Fruit fly (Drosophila melanogaster) whole organism, embryonic: ENCODE measurements around the gene spn-B.
A peak's percentile ranks its signal among the peaks of the same experiment; 100 is the strongest.

ENCODE experiments used
- Aef1 ChIP-seq: fragments of 200-800 bp; sonication (Bioruptor generic); IDR thresholded peaks from 3 replicates; pipeline ENCODE4 v1.3.6; 2022; ENCODE audit warnings: missing biosample characterization, missing genetic modification characterization
- CG10209 ChIP-seq: fragments of 200-800 bp; sonication (Bioruptor generic); optimal IDR thresholded peaks from 3 replicates; lab custom pipeline; 2017; ENCODE audit warnings: missing biosample characterization, mild to moderate bottlenecking, missing genetic modification characterization, missing genetic modification reagents
- CG10267 ChIP-seq: fragments of 200-800 bp; sonication (Bioruptor generic); optimal IDR thresholded peaks from 2 replicates; lab custom pipeline; 2018; ENCODE audit warnings: missing biosample characterization, mild to moderate bottlenecking, missing genetic modification characterization, moderate library complexity
- CG12155 ChIP-seq: fragments of 200-800 bp; sonication (Bioruptor generic); optimal IDR thresholded peaks from 3 replicates; lab custom pipeline; 2016; ENCODE audit warnings: missing biosample characterization, missing genetic modification characterization
- CG12391 ChIP-seq: fragments of 200-800 bp; sonication (Bioruptor generic); optimal IDR thresholded peaks from 3 replicates; lab custom pipeline; 2018; ENCODE audit warnings: missing biosample characterization, mild to moderate bottlenecking, missing genetic modification characterization, moderate library complexity
- CG12942 ChIP-seq: fragments of 200-800 bp; sonication (Bioruptor generic); optimal IDR thresholded peaks from 3 replicates; lab custom pipeline; 2016; ENCODE audit warnings: missing biosample characterization, missing genetic modification characterization
- CG13287 ChIP-seq: fragments of 200-800 bp; sonication (Bioruptor generic); IDR thresholded peaks from 2 replicates; pipeline ENCODE4 v1.3.6; 2022; ENCODE audit warnings: missing biosample characterization, missing genetic modification characterization; ENCODE audit not compliant: partially characterized antibody
- CG14710 ChIP-seq: fragments of 200-800 bp; sonication (Bioruptor generic); optimal IDR thresholded peaks from 3 replicates; lab custom pipeline; 2019; ENCODE audit warnings: missing biosample characterization, mild to moderate bottlenecking, missing genetic modification characterization, moderate library complexity
- CG15011 ChIP-seq: fragments of 200-800 bp; sonication (Bioruptor generic); optimal IDR thresholded peaks from 3 replicates; lab custom pipeline; 2018; ENCODE audit warnings: missing biosample characterization, mild to moderate bottlenecking, missing genetic modification characterization
- CG1647 ChIP-seq: fragments of 200-800 bp; sonication (Bioruptor generic); optimal IDR thresholded peaks from 3 replicates; lab custom pipeline; 2016; ENCODE audit warnings: missing biosample characterization, missing genetic modification characterization
- CG17328 ChIP-seq: fragments of 200-800 bp; sonication (Bioruptor generic); IDR thresholded peaks from 2 replicates; pipeline ENCODE4 v1.3.6; 2022; ENCODE audit warnings: missing biosample characterization, missing genetic modification characterization
- CG17568 ChIP-seq: fragments of 200-800 bp; sonication (Bioruptor generic); optimal IDR thresholded peaks from 2 replicates; lab custom pipeline; 2018; ENCODE audit warnings: missing biosample characterization, mild to moderate bottlenecking, missing genetic modification characterization, moderate library complexity
- CG3407 ChIP-seq: fragments of 200-800 bp; sonication (Bioruptor generic); optimal IDR thresholded peaks from 2 replicates; lab custom pipeline; 2018; ENCODE audit warnings: missing biosample characterization, mild to moderate bottlenecking, missing genetic modification characterization
- CG3995 ChIP-seq: fragments of 200-800 bp; sonication (Bioruptor generic); optimal IDR thresholded peaks from 3 replicates; lab custom pipeline; 2016; ENCODE audit warnings: missing biosample characterization, missing genetic modification characterization
- CG42726 ChIP-seq: fragments of 200-800 bp; sonication (Bioruptor generic); IDR thresholded peaks from 2 replicates; pipeline ENCODE4 v1.3.6; 2022; ENCODE audit warnings: missing biosample characterization, missing genetic modification characterization; ENCODE audit not compliant: partially characterized antibody
- CG4854 ChIP-seq: fragments of 200-800 bp; sonication (Bioruptor generic); optimal IDR thresholded peaks from 2 replicates; lab custom pipeline; 2016; ENCODE audit warnings: missing biosample characterization, missing genetic modification characterization, inconsistent platforms
- CG6765 ChIP-seq: fragments of 200-800 bp; sonication (Bioruptor generic); optimal IDR thresholded peaks from 3 replicates; lab custom pipeline; 2017; ENCODE audit warnings: missing biosample characterization, mild to moderate bottlenecking, missing genetic modification characterization
- CG7372 ChIP-seq: fragments of 200-800 bp; sonication (Bioruptor generic); IDR thresholded peaks from 2 replicates; pipeline ENCODE4 v1.3.6; 2022; ENCODE audit warnings: missing biosample characterization, missing genetic modification characterization
- CG7556 ChIP-seq: fragments of 200-800 bp; sonication (Bioruptor generic); optimal IDR thresholded peaks from 2 replicates; lab custom pipeline; 2017; ENCODE audit warnings: missing biosample characterization, mild to moderate bottlenecking, missing genetic modification characterization
- CG9817 ChIP-seq: fragments of 200-800 bp; sonication (Bioruptor generic); optimal IDR thresholded peaks from 2 replicates; lab custom pipeline; 2018; ENCODE audit warnings: missing biosample characterization, mild to moderate bottlenecking, missing genetic modification characterization, moderate library complexity
- CHES-1-like ChIP-seq: fragments of 200-800 bp; sonication (Bioruptor generic); optimal IDR thresholded peaks from 2 replicates; lab custom pipeline; 2016; ENCODE audit warnings: missing biosample characterization, missing genetic modification characterization
- Eip74EF ChIP-seq, 2 experiments: fragments of 200-800 bp in 1 of 2; fragments of >200 bp in 1 of 2; sonication (Bioruptor generic) in 1 of 2; optimal IDR thresholded peaks; 2 replicates each; lab custom pipeline; 2017 to 2019; ENCODE audit warnings: missing biosample characterization in 2 of 2, missing genetic modification characterization in 2 of 2, mild to moderate bottlenecking in 1 of 2, moderate library complexity in 1 of 2
- Fer1 ChIP-seq: fragments of 200-800 bp; sonication (Bioruptor generic); optimal IDR thresholded peaks from 2 replicates; lab custom pipeline; 2017; ENCODE audit warnings: missing biosample characterization, mild to moderate bottlenecking, missing genetic modification characterization
- Hr3 ChIP-seq: fragments of 200-800 bp; sonication (Bioruptor generic); optimal IDR thresholded peaks from 3 replicates; lab custom pipeline; 2016; ENCODE audit warnings: missing biosample characterization, missing genetic modification characterization
- MBD-R2 ChIP-seq: fragments of 200-800 bp; sonication (Bioruptor generic); IDR thresholded peaks from 2 replicates; pipeline ENCODE4 v1.3.6; 2022; ENCODE audit warnings: missing biosample characterization, missing genetic modification characterization
- Myb ChIP-seq: fragments of 200-800 bp; sonication (Bioruptor generic); optimal IDR thresholded peaks from 2 replicates; lab custom pipeline; 2016; ENCODE audit warnings: missing biosample characterization, missing genetic modification characterization
- Nf-YC ChIP-seq: fragments of 200-800 bp; optimal IDR thresholded peaks from 3 replicates; lab custom pipeline; 2019; ENCODE audit warnings: missing biosample characterization, mild to moderate bottlenecking, missing genetic modification characterization, moderate library complexity
- Rx ChIP-seq: fragments of 200-800 bp; sonication (Bioruptor generic); IDR thresholded peaks from 2 replicates; pipeline ENCODE4 v1.3.6; 2022; ENCODE audit warnings: missing biosample characterization, missing genetic modification characterization
- Scr ChIP-seq: fragments of 200-800 bp; sonication (Bioruptor generic); IDR thresholded peaks from 2 replicates; pipeline ENCODE4 v1.3.6; 2022; ENCODE audit warnings: missing biosample characterization, missing genetic modification characterization; ENCODE audit not compliant: partially characterized antibody
- Ssrp ChIP-seq: fragments of 200-800 bp; sonication (Bioruptor generic); optimal IDR thresholded peaks from 2 replicates; lab custom pipeline; 2018; ENCODE audit warnings: missing biosample characterization, mild to moderate bottlenecking, missing genetic modification characterization, moderate library complexity
- Xrp1 ChIP-seq: fragments of 200-800 bp; sonication (Bioruptor generic); IDR thresholded peaks from 2 replicates; pipeline ENCODE4 v1.3.6; 2022; ENCODE audit warnings: missing biosample characterization, missing genetic modification characterization
- dmrt11E ChIP-seq: fragments of 200-800 bp; sonication (Bioruptor generic); optimal IDR thresholded peaks from 3 replicates; lab custom pipeline; 2018; ENCODE audit warnings: missing biosample characterization, mild to moderate bottlenecking, missing genetic modification characterization, moderate library complexity
- dpn ChIP-seq, 2 experiments: fragments of 200-800 bp; sonication (Bioruptor generic); optimal IDR thresholded peaks; 3 replicates each; lab custom pipeline; 2016; ENCODE audit warnings: missing biosample characterization in 2 of 2, missing genetic modification characterization in 2 of 2
- eve ChIP-seq, 2 experiments: fragments of >200 bp; optimal IDR thresholded peaks; 2 replicates each; lab custom pipeline; 2017; ENCODE audit warnings: missing biosample characterization in 2 of 2, missing genetic modification characterization in 2 of 2
- fd96Cb ChIP-seq: fragments of 200-800 bp; sonication (Bioruptor generic); optimal IDR thresholded peaks from 2 replicates; lab custom pipeline; 2018; ENCODE audit warnings: missing biosample characterization, mild to moderate bottlenecking, missing genetic modification characterization, moderate library complexity
- grau ChIP-seq: fragments of 200-800 bp; optimal IDR thresholded peaks from 3 replicates; lab custom pipeline; 2019; ENCODE audit warnings: missing biosample characterization, mild to moderate bottlenecking, missing genetic modification characterization, moderate library complexity
- gro ChIP-seq: fragments of 200-800 bp; sonication (Bioruptor generic); optimal IDR thresholded peaks from 2 replicates; lab custom pipeline; 2016; ENCODE audit warnings: missing biosample characterization, missing genetic modification characterization
- ham ChIP-seq: fragments of 200-800 bp; sonication (Bioruptor generic); IDR thresholded peaks from 2 replicates; pipeline ENCODE4 v1.3.6; 2022; ENCODE audit warnings: missing biosample characterization, missing genetic modification characterization
- nmo ChIP-seq: fragments of 200-800 bp; sonication (Bioruptor generic); optimal IDR thresholded peaks from 2 replicates; lab custom pipeline; 2018; ENCODE audit warnings: missing biosample characterization, mild to moderate bottlenecking, missing genetic modification characterization, moderate library complexity
- oc ChIP-seq: fragments of 200-800 bp; sonication (Bioruptor generic); optimal IDR thresholded peaks from 2 replicates; lab custom pipeline; 2018; ENCODE audit warnings: missing biosample characterization, mild to moderate bottlenecking, missing genetic modification characterization, moderate library complexity
- pfk ChIP-seq: fragments of 200-800 bp; sonication (Bioruptor generic); optimal IDR thresholded peaks from 2 replicates; lab custom pipeline; 2018; ENCODE audit warnings: missing biosample characterization, mild to moderate bottlenecking, missing genetic modification characterization, moderate library complexity
- phol ChIP-seq: fragments of 200-800 bp; sonication (Bioruptor generic); optimal IDR thresholded peaks from 3 replicates; lab custom pipeline; 2018; ENCODE audit warnings: missing biosample characterization, mild to moderate bottlenecking, missing genetic modification characterization, moderate library complexity
- psq ChIP-seq: fragments of 200-800 bp; sonication (Bioruptor generic); optimal IDR thresholded peaks from 2 replicates; lab custom pipeline; 2017; ENCODE audit warnings: missing biosample characterization, missing genetic modification characterization
- ssp ChIP-seq: fragments of 200-800 bp; sonication (Bioruptor generic); IDR thresholded peaks from 2 replicates; pipeline ENCODE4 v1.3.6; 2022; ENCODE audit warnings: missing biosample characterization, missing genetic modification characterization
- tgo ChIP-seq: fragments of 200-800 bp; sonication (Bioruptor generic); IDR thresholded peaks from 3 replicates; pipeline ENCODE4 v1.3.6; 2022; ENCODE audit warnings: missing biosample characterization, missing genetic modification characterization
- toy ChIP-seq: fragments of 200-800 bp; sonication (Bioruptor generic); IDR thresholded peaks from 2 replicates; pipeline ENCODE4 v1.3.6; 2022; ENCODE audit warnings: missing biosample characterization, missing genetic modification characterization
- trem ChIP-seq: fragments of 200-800 bp; optimal IDR thresholded peaks from 3 replicates; lab custom pipeline; 2019; ENCODE audit warnings: missing biosample characterization, mild to moderate bottlenecking, missing genetic modification characterization, moderate library complexity
- unpg ChIP-seq: fragments of 200-800 bp; sonication (Bioruptor generic); optimal IDR thresholded peaks from 3 replicates; lab custom pipeline; 2018; ENCODE audit warnings: missing biosample characterization, mild to moderate bottlenecking, missing genetic modification characterization, moderate library complexity
- usp ChIP-seq: fragments of >200 bp; optimal IDR thresholded peaks from 2 replicates; lab custom pipeline; 2017; ENCODE audit warnings: missing biosample characterization, missing genetic modification characterization
- vvl ChIP-seq: fragments of 200-800 bp; sonication (Bioruptor generic); IDR thresholded peaks from 2 replicates; pipeline ENCODE4 v1.3.6; 2022; ENCODE audit warnings: missing biosample characterization, missing genetic modification characterization
- wdn ChIP-seq: fragments of 200-800 bp; sonication (Bioruptor generic); IDR thresholded peaks from 2 replicates; pipeline ENCODE4 v1.3.6; 2022; ENCODE audit warnings: missing biosample characterization, missing genetic modification characterization

The spn-B gene

DNA sequence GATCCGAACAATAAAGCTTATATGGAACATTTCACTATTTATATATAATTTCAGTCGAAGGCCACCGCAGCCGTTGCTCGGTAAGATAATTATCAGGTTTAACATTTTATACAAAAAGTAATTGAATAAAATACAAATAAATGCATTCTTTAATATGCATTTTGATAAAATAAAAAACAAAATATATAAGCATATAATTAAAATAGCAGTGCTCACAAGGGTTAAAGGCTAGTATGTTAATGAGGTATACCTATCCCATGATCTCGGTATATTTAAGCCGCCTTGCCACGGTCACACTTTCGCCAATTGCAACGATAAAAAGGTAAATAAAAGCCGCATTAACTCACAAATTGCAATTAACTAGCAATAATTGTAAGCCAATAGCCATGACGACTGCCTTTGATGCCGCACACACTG is 19.0 kb upstream of the spn-B start, which contains the start of gene Polr2I (continued):
- peak; percentile 24 for TF ChIP-seq Ssrp (tag; lab: Kevin White, UChicago)
- TF ChIP-seq CG4854, result no peak
- TF ChIP-seq CHES-1-like (GFP tag; lab: Kevin White, UChicago), result no peak
- no peak for TF ChIP-seq Scr (GFP tag; lab: Robert Waterston, UW)
- peak; percentile 31 for TF ChIP-seq CG12155 (GFP tag; lab: Kevin White, UChicago)
- peak; percentile 67 for TF ChIP-seq vvl (GFP tag; lab: Robert Waterston, UW)
- TF ChIP-seq wdn, result no peak
- TF ChIP-seq dpn (GFP tag; optimal IDR thresholded peaks at IDR 0.05; lab: Kevin White, UChicago), result peak in 1 of 2 experiments; percentile 10
- TF ChIP-seq CG10209, result peak; percentile 40
- peak; percentile 54 for TF ChIP-seq Hr3
- peak; percentile 44 for TF ChIP-seq dmrt11E (tag; lab: Kevin White, UChicago)
- TF ChIP-seq CG42726 (GFP tag; lab: Robert Waterston, UW), result 0 out of 2 replicates have a peak, but pooled peaks have one; percentile 25
- no peak for TF ChIP-seq CG6765 (GFP tag; lab: Kevin White, UChicago)
- no peak for TF ChIP-seq pfk
- no peak for TF ChIP-seq oc (tag; lab: Kevin White, UChicago)
- peak; percentile 12 for TF ChIP-seq trem
- peak; percentile 28 for TF ChIP-seq fd96Cb (tag; lab: Kevin White, UChicago)
- TF ChIP-seq CG12391 (tag; lab: Kevin White, UChicago), result peak; percentile 60
- TF ChIP-seq CG9817, result peak; percentile 48
- TF ChIP-seq grau (tag; lab: Kevin White, UChicago), result peak; percentile 55
- peak; percentile 37; the same call in 1 of the 3 replicates for TF ChIP-seq Aef1 (GFP tag; lab: Robert Waterston, UW)
- TF ChIP-seq CG1647, result no peak
- TF ChIP-seq eve (GFP tag; optimal IDR thresholded peaks at IDR 0.05; lab: Kevin White, UChicago), result no peak
- TF ChIP-seq CG3407, result no peak
- no peak for TF ChIP-seq CG7372 (GFP tag; lab: Robert Waterston, UW)
- TF ChIP-seq CG17568 (GFP tag; lab: Kevin White, UChicago), result no peak
- no peak for TF ChIP-seq CG17328 (GFP tag; lab: Robert Waterston, UW)
- TF ChIP-seq unpg, result peak; percentile 17
- no peak for TF ChIP-seq CG15011 (GFP tag; lab: Kevin White, UChicago)
- no peak for TF ChIP-seq gro (GFP tag; lab: Kevin White, UChicago)
- TF ChIP-seq Fer1 (GFP tag; lab: Kevin White, UChicago), result no peak
- TF ChIP-seq CG3995 (GFP tag; lab: Kevin White, UChicago), result peak; percentile 29
- no peak for TF ChIP-seq CG13287
- TF ChIP-seq Xrp1 (GFP tag; lab: Robert Waterston, UW), result peak; percentile 26; the same call in 1 of the 2 replicates
- no peak for TF ChIP-seq psq (GFP tag; lab: Kevin White, UChicago)
- TF ChIP-seq ham (GFP tag; lab: Robert Waterston, UW), result no peak
- no peak for TF ChIP-seq Rx (GFP tag; lab: Robert Waterston, UW)
- peak; percentile 72 for TF ChIP-seq nmo
- no peak for TF ChIP-seq toy
- peak; percentile 25; the same call in 1 of the 2 replicates for TF ChIP-seq ssp (GFP tag; lab: Robert Waterston, UW)
- peak; percentile 4 for TF ChIP-seq CG12942
- peak; percentile 37 for TF ChIP-seq CG7556 (GFP tag; lab: Kevin White, UChicago)
- no peak for TF ChIP-seq Eip74EF (GFP tag; optimal IDR thresholded peaks at IDR 0.05; lab: Kevin White, UChicago)
- TF ChIP-seq MBD-R2, result peak; percentile 73
- no peak for TF ChIP-seq Myb (GFP tag; lab: Kevin White, UChicago)
- peak; percentile 65 for TF ChIP-seq CG14710 (tag; lab: Kevin White, UChicago)
- TF ChIP-seq phol, result peak; percentile 76
- TF ChIP-seq tgo (GFP tag; lab: Robert Waterston, UW), result peak; percentile 37; the same call in 2 of the 3 replicates
- TF ChIP-seq CG10267 (tag; lab: Kevin White, UChicago), result peak; percentile 23
- peak; percentile 34 for TF ChIP-seq Nf-YC (tag; lab: Kevin White, UChicago)
- TF ChIP-seq usp, result no peak
